Worm (Caenorhabditis elegans): Measurements from ENCODE around the gene Y53F4B.36.

- TF ChIP-seq W03F9.2 (tag; optimal IDR thresholded peaks at IDR 0.05) = no peak
- TF ChIP-seq dao-5 (tag; optimal IDR thresholded peaks at IDR 0.05) = no peak
- no peak for TF ChIP-seq him-1 (tag; optimal IDR thresholded peaks at IDR 0.05)
Observed at ce11 chrII:15207562-15207961, 31.8 kb downstream of the Y53F4B.36 start.

All from whole organism, L4/young adult.